Worm (Caenorhabditis elegans) whole organism, young adult: ENCODE measurements around the gene fos-1.
A peak's percentile ranks its signal among the peaks of the same experiment; 100 is the strongest.

Experiments used
- B0019.2 ChIP-seq: fragments of 200-800 bp; sonication (Bioruptor generic); conservative IDR thresholded peaks from 2 replicates; pipeline ENCODE4 v1.3.6; 2022; ENCODE audit warnings: missing genetic modification reagents, missing genetic modification characterization, missing compliant biosample characterization
- B0261.1 ChIP-seq: sonication (generic microtip); optimal IDR thresholded peaks from 2 replicates; lab custom pipeline; 2016; ENCODE audit warnings: mild to moderate bottlenecking, missing genetic modification characterization, moderate library complexity, missing compliant biosample characterization
- B0336.3 ChIP-seq: fragments of 200-800 bp; sonication (Bioruptor generic); IDR thresholded peaks from 2 replicates; pipeline ENCODE4 v1.3.6; 2022; ENCODE audit warnings: missing genetic modification characterization, missing compliant biosample characterization
- F33H1.4 ChIP-seq: fragments of 200-800 bp; sonication (Bioruptor generic); IDR thresholded peaks from 2 replicates; pipeline ENCODE4 v1.3.6; 2022; ENCODE audit warnings: missing genetic modification reagents, missing genetic modification characterization, missing compliant biosample characterization
- F55B11.4 ChIP-seq: sonication (generic microtip); optimal IDR thresholded peaks from 2 replicates; lab custom pipeline; 2016; ENCODE audit warnings: missing compliant biosample characterization, missing genetic modification characterization, borderline replicate concordance; ENCODE audit not compliant: insufficient read depth
- K12H6.12 ChIP-seq: fragments of 200-800 bp; sonication (Bioruptor generic); optimal IDR thresholded peaks from 2 replicates; lab custom pipeline; 2018; ENCODE audit warnings: mild to moderate bottlenecking, missing genetic modification characterization, missing compliant biosample characterization
- T07F8.4 ChIP-seq: sonication (generic microtip); optimal IDR thresholded peaks from 2 replicates; lab custom pipeline; 2016; ENCODE audit warnings: mild to moderate bottlenecking, missing genetic modification characterization, moderate library complexity, missing compliant biosample characterization
- T26A5.8 ChIP-seq: sonication (generic microtip); optimal IDR thresholded peaks from 2 replicates; lab custom pipeline; 2016; ENCODE audit warnings: missing genetic modification characterization, missing compliant biosample characterization
- Y53F4B.3 ChIP-seq: fragments of 200-800 bp; sonication (Bioruptor generic); IDR thresholded peaks from 2 replicates; pipeline ENCODE4 v1.3.6; 2022; ENCODE audit warnings: missing genetic modification reagents, missing genetic modification characterization, missing compliant biosample characterization
- ama-1 ChIP-seq, 3 experiments: fragments of 150-350 bp in 1 of 3; sonication (generic microtip) in 2 of 3; optimal IDR thresholded peaks; 2 replicates each; lab custom pipeline; 2014 to 2018; ENCODE audit warnings: missing biosample characterization in 2 of 3, missing genetic modification characterization in 2 of 3, missing genetic modification reagents in 2 of 3
- atf-7 ChIP-seq: sonication (generic microtip); optimal IDR thresholded peaks from 2 replicates; lab custom pipeline; 2017; ENCODE audit warnings: mild to moderate bottlenecking, missing genetic modification characterization, missing compliant biosample characterization
- attf-3 ChIP-seq: fragments of 200-800 bp; sonication (Bioruptor generic); conservative IDR thresholded peaks from 2 replicates; pipeline ENCODE4 v1.3.6; 2022; ENCODE audit warnings: missing genetic modification reagents, missing genetic modification characterization, missing compliant biosample characterization
- bed-1 ChIP-seq: fragments of 200-800 bp; sonication (Bioruptor generic); IDR thresholded peaks from 2 replicates; pipeline ENCODE4 v1.3.6; 2022; ENCODE audit warnings: missing genetic modification reagents, missing genetic modification characterization, missing compliant biosample characterization
- cebp-1 ChIP-seq, 2 experiments: fragments of 200-800 bp in 1 of 2; sonication (Bioruptor generic) in 1 of 2; sonication (generic microtip) in 1 of 2; IDR thresholded peaks in 1 of 2; optimal IDR thresholded peaks in 1 of 2; 2 replicates each; pipeline versions ENCODE4 v1.3.6 to Lab custom; 2017 to 2022; ENCODE audit warnings: missing compliant biosample characterization in 2 of 2, missing genetic modification characterization in 2 of 2, mild to moderate bottlenecking in 1 of 2, missing genetic modification reagents in 1 of 2, moderate library complexity in 1 of 2
- ceh-27 ChIP-seq: fragments of 200-800 bp; sonication (Bioruptor generic); optimal IDR thresholded peaks from 2 replicates; lab custom pipeline; 2018; ENCODE audit warnings: mild to moderate bottlenecking, missing genetic modification characterization, moderate library complexity, missing compliant biosample characterization
- ceh-58 ChIP-seq: fragments of 200-800 bp; sonication (Bioruptor generic); IDR thresholded peaks from 2 replicates; pipeline ENCODE4 v1.3.6; 2022; ENCODE audit warnings: missing genetic modification characterization, missing compliant biosample characterization
- chd-7 ChIP-seq: sonication (generic microtip); optimal IDR thresholded peaks from 2 replicates; lab custom pipeline; 2016; ENCODE audit warnings: mild to moderate bottlenecking, missing genetic modification characterization, moderate library complexity, missing compliant biosample characterization
- die-1 ChIP-seq: sonication (generic microtip); optimal IDR thresholded peaks from 2 replicates; lab custom pipeline; 2016; ENCODE audit warnings: missing genotype, mild to moderate bottlenecking, missing genetic modification characterization, missing compliant biosample characterization
- dox-1 ChIP-seq: fragments of 200-800 bp; sonication (Bioruptor generic); IDR thresholded peaks from 2 replicates; pipeline ENCODE4 v1.3.6; 2022; ENCODE audit warnings: missing genetic modification reagents, missing genetic modification characterization, missing compliant biosample characterization
- efl-1 ChIP-seq: fragments of 150-350 bp; optimal IDR thresholded peaks from 2 replicates; lab custom pipeline; 2014; ENCODE audit warnings: missing biosample characterization, missing genetic modification reagents, missing genetic modification characterization
- egl-44 ChIP-seq: fragments of 200-800 bp; sonication (Bioruptor generic); IDR thresholded peaks from 2 replicates; pipeline ENCODE4 v1.3.6; 2022; ENCODE audit warnings: missing genetic modification reagents, missing genetic modification characterization, missing compliant biosample characterization
- ets-4 ChIP-seq: fragments of 200-800 bp; sonication (Bioruptor generic); optimal IDR thresholded peaks from 2 replicates; lab custom pipeline; 2018; ENCODE audit warnings: mild to moderate bottlenecking, missing genetic modification characterization, missing compliant biosample characterization
- hlh-26 ChIP-seq: fragments of 200-800 bp; sonication (Bioruptor generic); conservative IDR thresholded peaks from 2 replicates; pipeline ENCODE4 v1.3.6; 2022; ENCODE audit warnings: missing genetic modification reagents, missing genetic modification characterization, missing compliant biosample characterization
- hmg-1.2 ChIP-seq: fragments of 200-800 bp; sonication (Bioruptor generic); IDR thresholded peaks from 2 replicates; pipeline ENCODE4 v1.3.6; 2022; ENCODE audit warnings: missing genetic modification reagents, missing genetic modification characterization, missing compliant biosample characterization
- hmg-20 ChIP-seq: fragments of 200-800 bp; sonication (Bioruptor generic); IDR thresholded peaks from 2 replicates; pipeline ENCODE4 v1.3.6; 2022; ENCODE audit warnings: missing genetic modification reagents, missing genetic modification characterization, missing compliant biosample characterization
- let-607 ChIP-seq, 2 experiments: fragments of 200-800 bp in 1 of 2; sonication (Bioruptor generic) in 1 of 2; sonication (generic microtip) in 1 of 2; optimal IDR thresholded peaks; 2 replicates each; lab custom pipeline; 2016 to 2018; ENCODE audit warnings: mild to moderate bottlenecking in 2 of 2, missing compliant biosample characterization in 2 of 2, missing genetic modification characterization in 2 of 2, moderate library complexity in 2 of 2, missing genotype in 1 of 2
- lin-54 ChIP-seq: fragments of 200-800 bp; sonication (Bioruptor generic); optimal IDR thresholded peaks from 2 replicates; lab custom pipeline; 2018; ENCODE audit warnings: mild to moderate bottlenecking, missing genetic modification characterization, missing compliant biosample characterization
- lir-1 ChIP-seq: fragments of 200-800 bp; sonication (Bioruptor generic); conservative IDR thresholded peaks from 2 replicates; pipeline ENCODE4 v1.3.6; 2022; ENCODE audit warnings: missing genetic modification reagents, missing genetic modification characterization, missing compliant biosample characterization
- madf-3 ChIP-seq: fragments of 200-800 bp; sonication (Bioruptor generic); IDR thresholded peaks from 2 replicates; pipeline ENCODE4 v1.3.6; 2022; ENCODE audit warnings: missing genetic modification reagents, missing genetic modification characterization, missing compliant biosample characterization
- madf-8 ChIP-seq: fragments of 200-800 bp; sonication (Bioruptor generic); conservative IDR thresholded peaks from 2 replicates; pipeline ENCODE4 v1.3.6; 2022; ENCODE audit warnings: missing genetic modification reagents, missing genetic modification characterization, missing compliant biosample characterization
- mxl-1 ChIP-seq: sonication (generic microtip); optimal IDR thresholded peaks from 2 replicates; lab custom pipeline; 2016; ENCODE audit warnings: missing genetic modification characterization, missing compliant biosample characterization
- nfyb-1 ChIP-seq: fragments of 200-800 bp; sonication (Bioruptor generic); IDR thresholded peaks from 2 replicates; pipeline ENCODE4 v1.3.6; 2022; ENCODE audit warnings: missing genetic modification reagents, missing genetic modification characterization, missing compliant biosample characterization
- nhr-120 ChIP-seq: fragments of 200-800 bp; sonication (Bioruptor generic); IDR thresholded peaks from 2 replicates; pipeline ENCODE4 v1.3.6; 2022; ENCODE audit warnings: missing genetic modification characterization, missing compliant biosample characterization
- nhr-80 ChIP-seq: sonication (generic microtip); optimal IDR thresholded peaks from 2 replicates; lab custom pipeline; 2016; ENCODE audit warnings: missing genetic modification characterization, missing compliant biosample characterization
- pbrm-1 ChIP-seq: fragments of 200-800 bp; sonication (Bioruptor generic); IDR thresholded peaks from 2 replicates; pipeline ENCODE4 v1.3.6; 2022; ENCODE audit warnings: missing genetic modification reagents, missing genetic modification characterization, missing compliant biosample characterization
- rcor-1 ChIP-seq: fragments of 200-800 bp; sonication (Bioruptor generic); IDR thresholded peaks from 2 replicates; pipeline ENCODE4 v1.3.6; 2022; ENCODE audit warnings: missing genetic modification reagents, missing genetic modification characterization, missing compliant biosample characterization
- tbp1 ChIP-seq: fragments of 200-800 bp; sonication (Bioruptor generic); optimal IDR thresholded peaks from 2 replicates; lab custom pipeline; 2018; ENCODE audit warnings: mild to moderate bottlenecking, missing genetic modification characterization, missing compliant biosample characterization
- xnd-1 ChIP-seq: sonication (generic microtip); optimal IDR thresholded peaks from 2 replicates; lab custom pipeline; 2016; ENCODE audit warnings: missing genotype, missing genetic modification reagents, missing genetic modification characterization, missing compliant biosample characterization
- zfh-2 ChIP-seq: fragments of 200-800 bp; sonication (Bioruptor generic); conservative IDR thresholded peaks from 2 replicates; pipeline ENCODE4 v1.3.6; 2022; ENCODE audit warnings: missing genetic modification reagents, missing genetic modification characterization, missing compliant biosample characterization
- ztf-26 ChIP-seq: sonication (generic microtip); optimal IDR thresholded peaks from 2 replicates; lab custom pipeline; 2017; ENCODE audit warnings: missing genetic modification characterization, missing compliant biosample characterization
- ztf-3 ChIP-seq: fragments of 200-800 bp; sonication (Bioruptor generic); optimal IDR thresholded peaks from 2 replicates; lab custom pipeline; 2018; ENCODE audit warnings: mild to moderate bottlenecking, missing genetic modification characterization, missing compliant biosample characterization

fos-1 gene

ce11 chrV:6043275-6044271 is 40.2 kb downstream of the fos-1 start, which contains the start of gene cpi-2 (continued):
- TF ChIP-seq F55B11.4 (tag; lab: Kevin White, UChicago) (no peak), atf-7 (no peak), ztf-26 (tag; lab: Kevin White, UChicago) (no peak), pbrm-1 (GFP tag; lab: Robert Waterston, UW) (0 out of 2 replicates have a peak, but pooled peaks have one; percentile 26), bed-1 (GFP tag; lab: Robert Waterston, UW) (no peak), cebp-1 (GFP tag; IDR thresholded peaks at IDR 0.05; lab: Robert Waterston, UW) (peak; percentile 7; the same call in 1 of the 2 replicates), cebp-1 (tag; optimal IDR thresholded peaks at IDR 0.05; lab: Kevin White, UChicago) (peak; percentile 53), T07F8.4 (tag; lab: Kevin White, UChicago) (no peak), nhr-120 (GFP tag; lab: Robert Waterston, UW) (no peak), efl-1 (GFP tag; lab: Kevin White, UChicago) (peak; percentile 44), nfyb-1 (GFP tag; lab: Robert Waterston, UW) (peak; percentile 38; the same call in 1 of the 2 replicates), lir-1 (no peak), hmg-1.2 (GFP tag; lab: Robert Waterston, UW) (peak; percentile 79), ceh-27 (peak; percentile 8), ama-1 (optimal IDR thresholded peaks at IDR 0.05; lab: Kevin White, UChicago) (no peak), ama-1 (GFP tag; optimal IDR thresholded peaks at IDR 0.05; lab: Kevin White, UChicago) (no peak), tbp1 (GFP tag; lab: Kevin White, UChicago) (no peak), attf-3 (GFP tag; lab: Robert Waterston, UW) (no peak), ztf-3 (GFP tag; lab: Kevin White, UChicago) (no peak), K12H6.12 (peak; percentile 60), chd-7 (no peak), T26A5.8 (tag; lab: Kevin White, UChicago) (no peak), dox-1 (GFP tag; lab: Robert Waterston, UW) (no peak), lin-54 (GFP tag; lab: Kevin White, UChicago) (peak; percentile 72)

ce11 chrV:6044448-6044847 is 41.0 kb downstream of the fos-1 start:
- TF ChIP-seq nhr-80 (tag; lab: Kevin White, UChicago) (peak; percentile 36), rcor-1 (GFP tag; lab: Robert Waterston, UW) (no peak)

- no peak for TF ChIP-seq hmg-20
- TF ChIP-seq die-1 (tag; lab: Kevin White, UChicago), result no peak
- no peak for TF ChIP-seq atf-7
- TF ChIP-seq madf-8 (GFP tag; lab: Robert Waterston, UW), result no peak
- TF ChIP-seq lin-54 (GFP tag; lab: Kevin White, UChicago), result no peak
- no peak for TF ChIP-seq B0019.2
- TF ChIP-seq chd-7, result no peak
- TF ChIP-seq xnd-1 (tag; lab: Kevin White, UChicago), result no peak
- no peak for TF ChIP-seq ztf-26 (tag; lab: Kevin White, UChicago)
- no peak for TF ChIP-seq B0336.3 (GFP tag; lab: Robert Waterston, UW)
- TF ChIP-seq B0261.1, result no peak
- peak; percentile 61; the same call in 1 of the 2 replicates for TF ChIP-seq egl-44 (GFP tag; lab: Robert Waterston, UW)
- no peak for TF ChIP-seq let-607 (tag; optimal IDR thresholded peaks at IDR 0.05; lab: Kevin White, UChicago)
- no peak for TF ChIP-seq ets-4 (GFP tag; lab: Kevin White, UChicago)
- no peak for TF ChIP-seq madf-3 (GFP tag; lab: Robert Waterston, UW)
- TF ChIP-seq Y53F4B.3 (GFP tag; lab: Robert Waterston, UW), result no peak
- no peak for TF ChIP-seq hlh-26 (GFP tag; lab: Robert Waterston, UW)
- no peak for TF ChIP-seq nhr-120 (GFP tag; lab: Robert Waterston, UW)
- no peak for TF ChIP-seq mxl-1 (tag; lab: Kevin White, UChicago)
- TF ChIP-seq ceh-58 (GFP tag; lab: Robert Waterston, UW), result no peak
- peak; percentile 52; the same call in 1 of the 2 replicates for TF ChIP-seq zfh-2 (GFP tag; lab: Robert Waterston, UW)
- TF ChIP-seq F33H1.4 (GFP tag; lab: Robert Waterston, UW), result no peak
These were observed 41.6 kb downstream of the fos-1 start, which contains the start of gene R01B10.3 for ce11 chrV:6044853-6045594. TSS of gene R01B10.3 (minus strand) at chrV:6045129.
